Fruit fly (Drosophila melanogaster) whole organism, prepupa: ENCODE results near the gene CG12256.

Source experiments
- Blimp-1 ChIP-seq: fragments of 200-800 bp; sonication (Bioruptor generic); optimal IDR thresholded peaks from 3 replicates; lab custom pipeline; 2017; ENCODE audit warnings: missing biosample characterization, missing genetic modification characterization, mild to moderate bottlenecking, moderate library complexity, missing genetic modification reagents
- CG15336 ChIP-seq: fragments of 200-800 bp; sonication (Bioruptor generic); IDR thresholded peaks from 2 replicates; pipeline ENCODE4 v1.3.6; 2022; ENCODE audit warnings: missing biosample characterization, missing genetic modification characterization
- CG1621 ChIP-seq: fragments of 200-800 bp; sonication (Bioruptor generic); optimal IDR thresholded peaks from 3 replicates; lab custom pipeline; 2018; ENCODE audit warnings: missing biosample characterization, mild to moderate bottlenecking, missing genetic modification characterization
- CG16779 ChIP-seq: fragments of 200-800 bp; sonication (Bioruptor generic); optimal IDR thresholded peaks from 3 replicates; lab custom pipeline; 2017; ENCODE audit warnings: missing biosample characterization, mild to moderate bottlenecking, missing genetic modification characterization
- CG3032 ChIP-seq: fragments of 200-800 bp; optimal IDR thresholded peaks from 2 replicates; lab custom pipeline; 2019; ENCODE audit warnings: missing biosample characterization, mild to moderate bottlenecking, missing genetic modification characterization, moderate library complexity
- CG31627 ChIP-seq: fragments of 200-800 bp; sonication (Bioruptor generic); optimal IDR thresholded peaks from 3 replicates; lab custom pipeline; 2016; ENCODE audit warnings: missing biosample characterization, missing genetic modification characterization
- CG3919 ChIP-seq: fragments of 200-800 bp; sonication (Bioruptor generic); optimal IDR thresholded peaks from 3 replicates; lab custom pipeline; 2016; ENCODE audit warnings: missing biosample characterization, missing genetic modification characterization
- CG4318 ChIP-seq: fragments of 200-800 bp; sonication (Bioruptor generic); optimal IDR thresholded peaks from 3 replicates; lab custom pipeline; 2017; ENCODE audit warnings: missing biosample characterization, mild to moderate bottlenecking, missing genetic modification characterization
- CG6163 ChIP-seq: fragments of 200-800 bp; sonication (Bioruptor generic); IDR thresholded peaks from 3 replicates; pipeline ENCODE4 v1.3.6; 2022; ENCODE audit warnings: missing biosample characterization, missing genetic modification characterization
- CG6854 ChIP-seq: fragments of 200-800 bp; sonication (Bioruptor generic); optimal IDR thresholded peaks from 2 replicates; lab custom pipeline; 2017; ENCODE audit warnings: missing biosample characterization, mild to moderate bottlenecking, missing genetic modification characterization
- CG7368 ChIP-seq: fragments of 200-800 bp; sonication (Bioruptor generic); optimal IDR thresholded peaks from 3 replicates; lab custom pipeline; 2016; ENCODE audit warnings: missing biosample characterization, missing genetic modification characterization
- CG8119 ChIP-seq: fragments of 200-800 bp; sonication (Bioruptor generic); IDR thresholded peaks from 3 replicates; pipeline ENCODE4 v1.3.6; 2022; ENCODE audit warnings: missing biosample characterization, missing genetic modification characterization
- CG8319 ChIP-seq: fragments of 200-800 bp; sonication (Bioruptor generic); optimal IDR thresholded peaks from 3 replicates; lab custom pipeline; 2016; ENCODE audit warnings: missing biosample characterization, missing genetic modification characterization
- Eip78C ChIP-seq: fragments of 200-800 bp; sonication (Bioruptor generic); peaks from one replicate; lab custom pipeline; 2016; ENCODE audit warnings: missing biosample characterization, missing genetic modification characterization
- Ets21C ChIP-seq: fragments of 200-800 bp; sonication (Bioruptor generic); optimal IDR thresholded peaks from 3 replicates; lab custom pipeline; 2016; ENCODE audit warnings: missing biosample characterization, missing genetic modification characterization
- Gug ChIP-seq: fragments of 200-800 bp; sonication (Bioruptor generic); IDR thresholded peaks from 2 replicates; pipeline ENCODE4 v1.3.6; 2022; ENCODE audit warnings: missing biosample characterization, missing genetic modification characterization
- Hr39 ChIP-seq: fragments of 200-800 bp; sonication (Bioruptor generic); optimal IDR thresholded peaks from 2 replicates; lab custom pipeline; 2016; ENCODE audit warnings: missing biosample characterization, missing genetic modification characterization
- Hr4 ChIP-seq: fragments of 200-800 bp; sonication (Bioruptor generic); optimal IDR thresholded peaks from 3 replicates; lab custom pipeline; 2016; ENCODE audit warnings: missing biosample characterization, missing genetic modification characterization
- Lpt ChIP-seq: fragments of 200-800 bp; sonication (Bioruptor generic); optimal IDR thresholded peaks from 3 replicates; lab custom pipeline; 2016; ENCODE audit warnings: missing biosample characterization, missing genetic modification characterization
- Met ChIP-seq: fragments of 200-800 bp; sonication (Bioruptor generic); optimal IDR thresholded peaks from 3 replicates; lab custom pipeline; 2016; ENCODE audit warnings: missing biosample characterization, missing genetic modification characterization
- Smox ChIP-seq: fragments of 200-800 bp; sonication (Bioruptor generic); optimal IDR thresholded peaks from 3 replicates; lab custom pipeline; 2016; ENCODE audit warnings: missing biosample characterization, missing genetic modification characterization
- Sox102F ChIP-seq: fragments of 200-800 bp; sonication (Bioruptor generic); optimal IDR thresholded peaks from 2 replicates; lab custom pipeline; 2016; ENCODE audit warnings: missing biosample characterization, mild to moderate bottlenecking, missing genetic modification characterization
- Sox14 ChIP-seq: fragments of 200-800 bp; sonication (Bioruptor generic); optimal IDR thresholded peaks from 3 replicates; lab custom pipeline; 2016; ENCODE audit warnings: missing biosample characterization, missing genetic modification characterization
- Sox15 ChIP-seq: fragments of 200-800 bp; sonication (Bioruptor generic); optimal IDR thresholded peaks from 3 replicates; lab custom pipeline; 2016; ENCODE audit warnings: missing biosample characterization, missing genetic modification characterization
- achi ChIP-seq: fragments of 200-800 bp; sonication (Bioruptor generic); optimal IDR thresholded peaks from 3 replicates; lab custom pipeline; 2016; ENCODE audit warnings: missing biosample characterization, missing genetic modification characterization
- acj6 ChIP-seq: fragments of 200-800 bp; sonication (Bioruptor generic); optimal IDR thresholded peaks from 3 replicates; lab custom pipeline; 2016; ENCODE audit warnings: missing biosample characterization, missing genetic modification characterization
- dac ChIP-seq: fragments of 200-800 bp; sonication (Bioruptor generic); optimal IDR thresholded peaks from 2 replicates; lab custom pipeline; 2017; ENCODE audit warnings: missing biosample characterization, mild to moderate bottlenecking, missing genetic modification characterization
- dsx ChIP-seq: fragments of 200-800 bp; optimal IDR thresholded peaks from 3 replicates; lab custom pipeline; 2019; ENCODE audit warnings: missing biosample characterization, mild to moderate bottlenecking, missing genetic modification characterization, moderate library complexity; ENCODE audit not compliant: poor library complexity, severe bottlenecking
- esn ChIP-seq: fragments of 200-800 bp; sonication (Bioruptor generic); optimal IDR thresholded peaks from 2 replicates; lab custom pipeline; 2016; ENCODE audit warnings: missing biosample characterization, mild to moderate bottlenecking, missing genetic modification characterization, moderate library complexity
- fkh ChIP-seq: fragments of 200-800 bp; sonication (Bioruptor generic); optimal IDR thresholded peaks from 3 replicates; lab custom pipeline; 2017; ENCODE audit warnings: missing biosample characterization, mild to moderate bottlenecking, missing genetic modification characterization, moderate library complexity
- lz ChIP-seq: fragments of 200-800 bp; sonication (Bioruptor generic); optimal IDR thresholded peaks from 3 replicates; lab custom pipeline; 2016; ENCODE audit warnings: missing biosample characterization, missing genetic modification characterization
- net ChIP-seq: fragments of 200-800 bp; sonication (Bioruptor generic); optimal IDR thresholded peaks from 3 replicates; lab custom pipeline; 2016; ENCODE audit warnings: missing biosample characterization, missing genetic modification characterization
- pdm3 ChIP-seq: fragments of 200-800 bp; sonication (Bioruptor generic); optimal IDR thresholded peaks from 3 replicates; lab custom pipeline; 2016; ENCODE audit warnings: missing biosample characterization, missing genetic modification characterization
- spab ChIP-seq: fragments of 200-800 bp; sonication (Bioruptor generic); optimal IDR thresholded peaks from 2 replicates; lab custom pipeline; 2017; ENCODE audit warnings: missing biosample characterization, mild to moderate bottlenecking, missing genetic modification characterization, missing genetic modification reagents
- ss ChIP-seq, 2 experiments: fragments of 200-800 bp; sonication (Bioruptor generic); optimal IDR thresholded peaks; 2 replicates in 1 of 2; 3 replicates in 1 of 2; lab custom pipeline; 2017 to 2018; ENCODE audit warnings: mild to moderate bottlenecking in 2 of 2, missing biosample characterization in 2 of 2, missing genetic modification characterization in 2 of 2, moderate library complexity in 1 of 2
- svp ChIP-seq: fragments of 200-800 bp; sonication (Bioruptor generic); peaks from one replicate; lab custom pipeline; 2016; ENCODE audit warnings: missing biosample characterization, missing genetic modification characterization
- topi ChIP-seq: fragments of 200-800 bp; sonication (Bioruptor generic); optimal IDR thresholded peaks from 3 replicates; lab custom pipeline; 2016; ENCODE audit warnings: missing biosample characterization, missing genetic modification characterization

The CG12256 gene

dm6 chr3R:12259819-12260218 is 33.7 kb upstream of the CG12256 start:
- no peak for TF ChIP-seq CG8119 (GFP tag; lab: Robert Waterston, UW)
- TF ChIP-seq Met (GFP tag; lab: Kevin White, UChicago): no peak
- TF ChIP-seq Hr4 (GFP tag; lab: Kevin White, UChicago): no peak
- TF ChIP-seq CG3919: no peak
- no peak for TF ChIP-seq CG1621 (tag; lab: Kevin White, UChicago)
- TF ChIP-seq pdm3 (GFP tag; lab: Kevin White, UChicago): no peak
- no peak for TF ChIP-seq acj6 (GFP tag; lab: Kevin White, UChicago)
- TF ChIP-seq achi (GFP tag; lab: Kevin White, UChicago): no peak
- no peak for TF ChIP-seq Smox
- no peak for TF ChIP-seq svp
- TF ChIP-seq ss (GFP tag; optimal IDR thresholded peaks at IDR 0.05; lab: Kevin White, UChicago): no peak
- TF ChIP-seq dac: no peak
- TF ChIP-seq Hr39 (GFP tag; lab: Kevin White, UChicago): no peak
- TF ChIP-seq CG7368 (GFP tag; lab: Kevin White, UChicago): no peak
- TF ChIP-seq, all 60 proteins: peak for 0

dm6 chr3R:12259013-12259412 is 32.9 kb upstream of the CG12256 start:
- TF ChIP-seq CG1621 (tag; lab: Kevin White, UChicago) (no peak), CG8119 (GFP tag; lab: Robert Waterston, UW) (no peak), Eip78C (GFP tag; lab: Kevin White, UChicago) (peak; percentile 58), Hr4 (GFP tag; lab: Kevin White, UChicago) (no peak), Sox102F (GFP tag; lab: Kevin White, UChicago) (no peak), CG3032 (no peak), svp (peak; percentile 100), CG15336 (no peak)

dm6 chr3R:12258437-12258836 is 32.3 kb upstream of the CG12256 start, which contains the start of the genes CG44037 and svp:
Gene CG44037 (plus strand): TSS chr3R:12258737.
Gene svp (plus strand): TSS chr3R:12258737.
- TF ChIP-seq CG6163 (GFP tag; lab: Robert Waterston, UW): no peak
- TF ChIP-seq CG31627: no peak
- TF ChIP-seq Hr39 (GFP tag; lab: Kevin White, UChicago): no peak
- TF ChIP-seq CG16779 (tag; lab: Kevin White, UChicago): no peak
- no peak for TF ChIP-seq topi (GFP tag; lab: Kevin White, UChicago)
- no peak for TF ChIP-seq spab
- TF ChIP-seq Sox14: no peak
- no peak for TF ChIP-seq Sox15 (GFP tag; lab: Kevin White, UChicago)

dm6 chr3R:12253887-12254286 is 27.7 kb upstream of the CG12256 start, which contains the start of gene CG3942:
Gene CG3942 (plus strand): TSS chr3R:12254187.
- no peak for TF ChIP-seq Smox

dm6 chr3R:12252457-12253065 is 26.4 kb upstream of the CG12256 start:
- TF ChIP-seq esn (GFP tag; lab: Kevin White, UChicago) (no peak), Lpt (GFP tag; lab: Kevin White, UChicago) (no peak), CG4318 (GFP tag; lab: Kevin White, UChicago) (no peak), dac (no peak), CG8319 (GFP tag; lab: Kevin White, UChicago) (no peak), Sox102F (GFP tag; lab: Kevin White, UChicago) (no peak), ss (GFP tag; optimal IDR thresholded peaks at IDR 0.05; lab: Kevin White, UChicago) (no peak), svp (no peak), Sox14 (no peak), fkh (GFP tag; lab: Kevin White, UChicago) (no peak), Sox15 (GFP tag; lab: Kevin White, UChicago) (no peak), Gug (GFP tag; lab: Robert Waterston, UW) (no peak)

dm6 chr3R:12251534-12251933 is 25.4 kb upstream of the CG12256 start:
- TF ChIP-seq Ets21C: no peak
- no peak for TF ChIP-seq CG31627
- no peak for TF ChIP-seq CG6854
- no peak for TF ChIP-seq Blimp-1 (GFP tag; lab: Kevin White, UChicago)
- TF ChIP-seq dsx: no peak
- TF ChIP-seq achi (GFP tag; lab: Kevin White, UChicago): no peak
- no peak for TF ChIP-seq Hr39 (GFP tag; lab: Kevin White, UChicago)
- no peak for TF ChIP-seq pdm3 (GFP tag; lab: Kevin White, UChicago)
- no peak for TF ChIP-seq Sox15 (GFP tag; lab: Kevin White, UChicago)
- no peak for TF ChIP-seq Met (GFP tag; lab: Kevin White, UChicago)
- TF ChIP-seq net (GFP tag; lab: Kevin White, UChicago): no peak
- TF ChIP-seq lz (GFP tag; lab: Kevin White, UChicago): no peak
- TF ChIP-seq CG1621 (tag; lab: Kevin White, UChicago): no peak
- TF ChIP-seq Gug (GFP tag; lab: Robert Waterston, UW): no peak
